Worm (Caenorhabditis elegans): ENCODE measurements around the gene ZK1098.9.

- TF ChIP-seq ceh-83 (GFP tag; optimal IDR thresholded peaks at IDR 0.05) (no peak), nhr-28 (tag; optimal IDR thresholded peaks at IDR 0.05) (no peak), blmp-1 (tag; optimal IDR thresholded peaks at IDR 0.05) (no peak), hlh-1 (tag; optimal IDR thresholded peaks at IDR 0.05) (no peak), sem-2 (GFP tag; optimal IDR thresholded peaks at IDR 0.05) (no peak), flh-1 (GFP tag; optimal IDR thresholded peaks at IDR 0.05) (no peak), bed-3 (GFP tag; optimal IDR thresholded peaks at IDR 0.05) (no peak), ces-1 (GFP tag; optimal IDR thresholded peaks at IDR 0.05) (peak; percentile 6), cnd-1 (tag; optimal IDR thresholded peaks at IDR 0.05) (no peak), nhr-237 (tag; optimal IDR thresholded peaks at IDR 0.05) (peak; percentile 19), sptf-1 (tag; optimal IDR thresholded peaks at IDR 0.05) (no peak), unc-62 (GFP tag; optimal IDR thresholded peaks at IDR 0.05) (peak; percentile 38), elt-3 (tag; optimal IDR thresholded peaks at IDR 0.05) (no peak)
Measured at ce11 chrIII:9507799-9508198, 36.4 kb upstream of the ZK1098.9 start, which contains the start of gene vha-14.
